Fruit fly (Drosophila melanogaster) whole organism, prepupa: ENCODE data around the gene CG10038.

Experiments used
- Blimp-1 ChIP-seq: fragments of 200-800 bp; sonication (Bioruptor generic); optimal IDR thresholded peaks from 3 replicates; lab custom pipeline; 2017; ENCODE audit warnings: missing biosample characterization, missing genetic modification characterization, mild to moderate bottlenecking, moderate library complexity, missing genetic modification reagents
- CG11902 ChIP-seq: fragments of 200-800 bp; sonication (Bioruptor generic); optimal IDR thresholded peaks from 3 replicates; lab custom pipeline; 2016; ENCODE audit warnings: missing biosample characterization, missing genetic modification characterization
- CG6163 ChIP-seq: fragments of 200-800 bp; sonication (Bioruptor generic); IDR thresholded peaks from 3 replicates; pipeline ENCODE4 v1.3.6; 2022; ENCODE audit warnings: missing biosample characterization, missing genetic modification characterization
- CG8632 ChIP-seq: fragments of 200-800 bp; sonication (Bioruptor generic); optimal IDR thresholded peaks from 3 replicates; lab custom pipeline; 2016; ENCODE audit warnings: missing biosample characterization, missing genetic modification characterization
- Gug ChIP-seq: fragments of 200-800 bp; sonication (Bioruptor generic); IDR thresholded peaks from 2 replicates; pipeline ENCODE4 v1.3.6; 2022; ENCODE audit warnings: missing biosample characterization, missing genetic modification characterization
- Hr38 ChIP-seq: sonication (Bioruptor generic); optimal IDR thresholded peaks from 2 replicates; lab custom pipeline; 2016; ENCODE audit warnings: missing biosample characterization, missing genetic modification characterization
- Sox15 ChIP-seq: fragments of 200-800 bp; sonication (Bioruptor generic); optimal IDR thresholded peaks from 3 replicates; lab custom pipeline; 2016; ENCODE audit warnings: missing biosample characterization, missing genetic modification characterization
- achi ChIP-seq: fragments of 200-800 bp; sonication (Bioruptor generic); optimal IDR thresholded peaks from 3 replicates; lab custom pipeline; 2016; ENCODE audit warnings: missing biosample characterization, missing genetic modification characterization
- fkh ChIP-seq: fragments of 200-800 bp; sonication (Bioruptor generic); optimal IDR thresholded peaks from 3 replicates; lab custom pipeline; 2017; ENCODE audit warnings: missing biosample characterization, mild to moderate bottlenecking, missing genetic modification characterization, moderate library complexity
- spab ChIP-seq: fragments of 200-800 bp; sonication (Bioruptor generic); optimal IDR thresholded peaks from 2 replicates; lab custom pipeline; 2017; ENCODE audit warnings: missing biosample characterization, mild to moderate bottlenecking, missing genetic modification characterization, missing genetic modification reagents
- topi ChIP-seq: fragments of 200-800 bp; sonication (Bioruptor generic); optimal IDR thresholded peaks from 3 replicates; lab custom pipeline; 2016; ENCODE audit warnings: missing biosample characterization, missing genetic modification characterization
- vri ChIP-seq: fragments of 200-800 bp; sonication (Bioruptor generic); optimal IDR thresholded peaks from 3 replicates; lab custom pipeline; 2016; ENCODE audit warnings: missing biosample characterization, mild to moderate bottlenecking, missing genetic modification characterization

dm6 chr3R:12395880-12396279, 45.4 kb upstream of the CG10038 start, which contains the start of the genes CG10096 and CG10097:
- TF ChIP-seq topi (GFP tag; lab: Kevin White, UChicago), result no peak
- TF ChIP-seq vri (GFP tag; lab: Kevin White, UChicago), result no peak
- no peak for TF ChIP-seq Blimp-1 (GFP tag; lab: Kevin White, UChicago)
- TF ChIP-seq achi (GFP tag; lab: Kevin White, UChicago), result no peak
- TF ChIP-seq fkh, result no peak
- TF ChIP-seq CG11902 (GFP tag; lab: Kevin White, UChicago), result no peak
- TF ChIP-seq CG6163 (GFP tag; lab: Robert Waterston, UW), result no peak
- TF ChIP-seq Sox15, result no peak
- no peak for TF ChIP-seq Hr38
- no peak for TF ChIP-seq spab (GFP tag; lab: Kevin White, UChicago)
- TF ChIP-seq CG8632, result no peak
- TF ChIP-seq Gug, result no peak
